Worm (Caenorhabditis elegans) whole organism, mixed stage, embryonic: ENCODE results near the gene Y41C4A.12.

Experiments
- M03D4.4 ChIP-seq: sonication (generic microtip); optimal IDR thresholded peaks from 2 replicates; lab custom pipeline; 2017; ENCODE audit warnings: mild to moderate bottlenecking, missing genetic modification characterization, missing compliant biosample characterization
- bed-3 ChIP-seq: fragments of 200-800 bp; sonication (Bioruptor generic); optimal IDR thresholded peaks from 3 replicates; lab custom pipeline; 2018; ENCODE audit warnings: mild to moderate bottlenecking, missing genetic modification characterization, moderate library complexity, missing compliant biosample characterization
- blmp-1 ChIP-seq: fragments of 150-350 bp; optimal IDR thresholded peaks from 2 replicates; lab custom pipeline; 2014; ENCODE audit warnings: missing biosample characterization, missing genetic modification characterization
- ceh-39 ChIP-seq: fragments of 150-350 bp; optimal IDR thresholded peaks from 2 replicates; lab custom pipeline; 2014; ENCODE audit warnings: missing biosample characterization, missing genetic modification characterization
- ceh-43 ChIP-seq: fragments of 200-800 bp; sonication (Bioruptor generic); optimal IDR thresholded peaks from 2 replicates; lab custom pipeline; 2018; ENCODE audit warnings: mild to moderate bottlenecking, missing genetic modification characterization, moderate library complexity, missing compliant biosample characterization
- ces-1 ChIP-seq: fragments of 150-350 bp; optimal IDR thresholded peaks from 2 replicates; lab custom pipeline; 2014; ENCODE audit warnings: missing biosample characterization, missing genetic modification reagents, missing genetic modification characterization
- cnd-1 ChIP-seq: fragments of 200-800 bp; sonication (Bioruptor generic); optimal IDR thresholded peaks from 2 replicates; lab custom pipeline; 2018; ENCODE audit warnings: mild to moderate bottlenecking, missing genetic modification characterization, missing compliant biosample characterization
- elt-1 ChIP-seq: sonication (generic microtip); optimal IDR thresholded peaks from 2 replicates; lab custom pipeline; 2017; ENCODE audit warnings: missing genetic modification characterization, mild to moderate bottlenecking, missing compliant biosample characterization, antibody characterized with exemption, moderate library complexity, borderline replicate concordance; ENCODE audit not compliant: insufficient read depth
- elt-3 ChIP-seq: fragments of 150-350 bp; optimal IDR thresholded peaks from 2 replicates; lab custom pipeline; 2014; ENCODE audit warnings: missing biosample characterization, missing genetic modification characterization
- flh-1 ChIP-seq: fragments of 200-800 bp; sonication (Bioruptor generic); optimal IDR thresholded peaks from 2 replicates; lab custom pipeline; 2018; ENCODE audit warnings: mild to moderate bottlenecking, missing genetic modification characterization, moderate library complexity, missing compliant biosample characterization
- ham-2 ChIP-seq: fragments of 200-800 bp; sonication (Bioruptor generic); optimal IDR thresholded peaks from 2 replicates; lab custom pipeline; 2018; ENCODE audit warnings: mild to moderate bottlenecking, missing genetic modification characterization, missing compliant biosample characterization
- hlh-1 ChIP-seq: fragments of 150-350 bp; optimal IDR thresholded peaks from 2 replicates; lab custom pipeline; 2014; ENCODE audit warnings: missing biosample characterization, missing genetic modification reagents, missing genetic modification characterization
- lin-13 ChIP-seq: fragments of 150-350 bp; optimal IDR thresholded peaks from 2 replicates; lab custom pipeline; 2014; ENCODE audit warnings: missing biosample characterization, missing genetic modification characterization
- lin-32 ChIP-seq: fragments of 200-800 bp; sonication (Bioruptor generic); optimal IDR thresholded peaks from 2 replicates; lab custom pipeline; 2018; ENCODE audit warnings: mild to moderate bottlenecking, missing genetic modification characterization, missing compliant biosample characterization
- lsy-2 ChIP-seq: fragments of 150-350 bp; optimal IDR thresholded peaks from 2 replicates; lab custom pipeline; 2014; ENCODE audit warnings: missing biosample characterization, missing genetic modification characterization
- mab-5 ChIP-seq: fragments of 150-350 bp; optimal IDR thresholded peaks from 2 replicates; lab custom pipeline; 2014; ENCODE audit warnings: missing biosample characterization, missing genetic modification characterization
- mep-1 ChIP-seq: fragments of 150-350 bp; optimal IDR thresholded peaks from 2 replicates; lab custom pipeline; 2017; ENCODE audit warnings: missing biosample characterization, missing genetic modification reagents, missing genetic modification characterization, inconsistent platforms
- mls-2 ChIP-seq: sonication (generic microtip); optimal IDR thresholded peaks from 2 replicates; lab custom pipeline; 2016; ENCODE audit warnings: mild to moderate bottlenecking, missing genetic modification characterization, moderate library complexity, missing compliant biosample characterization
- nhr-12 ChIP-seq: fragments of 150-350 bp; optimal IDR thresholded peaks from 2 replicates; lab custom pipeline; 2014; ENCODE audit warnings: missing biosample characterization, missing genetic modification characterization
- nhr-2 ChIP-seq: fragments of 150-350 bp; optimal IDR thresholded peaks from 2 replicates; lab custom pipeline; 2014; ENCODE audit warnings: missing biosample characterization, missing genetic modification characterization
- nhr-237 ChIP-seq: fragments of 150-350 bp; optimal IDR thresholded peaks from 2 replicates; lab custom pipeline; 2014; ENCODE audit warnings: missing biosample characterization, missing genetic modification characterization
- nhr-28 ChIP-seq: fragments of 150-350 bp; optimal IDR thresholded peaks from 2 replicates; lab custom pipeline; 2014; ENCODE audit warnings: missing biosample characterization, missing genetic modification characterization
- nhr-76 ChIP-seq: sonication (generic microtip); optimal IDR thresholded peaks from 2 replicates; lab custom pipeline; 2017; ENCODE audit warnings: missing biosample characterization, missing genetic modification characterization
- pha-4 ChIP-seq: fragments of 150-350 bp; optimal IDR thresholded peaks from 2 replicates; lab custom pipeline; 2018; ENCODE audit warnings: missing biosample characterization, missing genetic modification reagents, missing genetic modification characterization
- sem-2 ChIP-seq: fragments of 200-800 bp; sonication (Bioruptor generic); optimal IDR thresholded peaks from 2 replicates; lab custom pipeline; 2018; ENCODE audit warnings: mild to moderate bottlenecking, missing genetic modification characterization, missing compliant biosample characterization
- snpc-4 ChIP-seq: fragments of 150-350 bp; optimal IDR thresholded peaks from 2 replicates; lab custom pipeline; 2014; ENCODE audit warnings: missing biosample characterization, missing genetic modification characterization
- tbx-8 ChIP-seq: fragments of 200-800 bp; sonication (Bioruptor generic); optimal IDR thresholded peaks from 2 replicates; lab custom pipeline; 2018; ENCODE audit warnings: mild to moderate bottlenecking, missing genetic modification characterization, moderate library complexity, missing compliant biosample characterization
- unc-120 ChIP-seq: sonication (generic microtip); optimal IDR thresholded peaks from 2 replicates; lab custom pipeline; 2017; ENCODE audit warnings: missing genetic modification characterization, missing compliant biosample characterization; ENCODE audit not compliant: poor library complexity, severe bottlenecking
- unc-39 ChIP-seq: fragments of 150-350 bp; optimal IDR thresholded peaks from 2 replicates; lab custom pipeline; 2014; ENCODE audit warnings: missing biosample characterization, missing genetic modification characterization
- unc-62 ChIP-seq: fragments of 150-350 bp; optimal IDR thresholded peaks from 2 replicates; lab custom pipeline; 2014; ENCODE audit warnings: missing biosample characterization, missing genetic modification reagents, missing genetic modification characterization
- zip-8 ChIP-seq: fragments of 150-350 bp; optimal IDR thresholded peaks from 2 replicates; lab custom pipeline; 2014; ENCODE audit warnings: missing biosample characterization, missing genetic modification characterization
- ztf-11 ChIP-seq: fragments of 150-350 bp; optimal IDR thresholded peaks from 2 replicates; lab custom pipeline; 2014; ENCODE audit warnings: missing biosample characterization, missing genetic modification characterization

Gene Y41C4A.12

DNA sequence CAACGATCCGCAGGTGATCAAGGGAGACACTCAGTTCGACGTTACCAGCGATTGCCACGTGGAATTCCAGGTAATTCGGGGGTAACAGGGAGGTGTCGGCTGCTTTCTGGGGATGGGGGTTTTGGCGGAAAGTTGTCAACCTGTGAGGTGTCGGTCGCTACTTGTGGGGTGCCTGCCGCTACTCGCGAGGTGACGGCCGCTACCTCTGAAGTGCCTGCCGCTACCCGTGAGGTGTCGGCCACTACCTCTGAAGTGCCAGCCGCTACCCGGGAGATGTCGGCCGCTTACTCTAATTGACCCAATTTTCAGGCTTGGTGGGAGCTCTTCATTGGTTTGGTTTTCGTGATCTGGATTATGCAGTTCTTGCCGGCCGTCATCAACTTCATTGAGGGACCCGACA, 4.4 kb upstream of the Y41C4A.12 start:
- TF ChIP-seq unc-120 = no peak
- no peak for TF ChIP-seq nhr-12 (tag; lab: Kevin White, UChicago)
- TF ChIP-seq ztf-11 (tag; lab: Kevin White, UChicago) = no peak
- TF ChIP-seq flh-1 (GFP tag; lab: Kevin White, UChicago) = no peak
- no peak for TF ChIP-seq elt-1 (tag; lab: Kevin White, UChicago)
- no peak for TF ChIP-seq cnd-1
- TF ChIP-seq mep-1 (tag; lab: Kevin White, UChicago) = no peak

- no peak for TF ChIP-seq cnd-1
These were observed 3.8 kb upstream of the Y41C4A.12 start, which contains the start of gene Y41C4A.18 for ce11 chrIII:11730312-11730711. TSS of gene Y41C4A.18 (plus strand) at chrIII:11730612.

- TF ChIP-seq unc-39 = no peak
- TF ChIP-seq nhr-28 (tag; lab: Kevin White, UChicago) = no peak
- peak; percentile 35 for TF ChIP-seq elt-3 (tag; lab: Kevin White, UChicago)
These were observed 520 bp upstream of the Y41C4A.12 start for ce11 chrIII:11727010-11727409.

ce11 chrIII:11721405-11721804, 5.1 kb downstream of the Y41C4A.12 start, which contains the start of gene Y41C4A.32:
TSS of gene Y41C4A.32 (plus strand) at chrIII:11721706.
- TF ChIP-seq unc-120 (no peak), nhr-76 (no peak), mab-5 (tag; lab: Kevin White, UChicago) (no peak), ceh-39 (tag; lab: Kevin White, UChicago) (no peak)

- TF ChIP-seq elt-3 (tag; lab: Kevin White, UChicago) = no peak
- TF ChIP-seq bed-3 (GFP tag; lab: Kevin White, UChicago) = no peak
- TF ChIP-seq blmp-1 (tag; lab: Kevin White, UChicago) = no peak
- TF ChIP-seq unc-39 = no peak
- TF ChIP-seq lin-13 (tag; lab: Kevin White, UChicago) = peak; percentile 46
- no peak for TF ChIP-seq nhr-12 (tag; lab: Kevin White, UChicago)
- TF ChIP-seq M03D4.4 = no peak
- no peak for TF ChIP-seq snpc-4 (tag; lab: Kevin White, UChicago)
- no peak for TF ChIP-seq mab-5 (tag; lab: Kevin White, UChicago)
- no peak for TF ChIP-seq ham-2 (GFP tag; lab: Kevin White, UChicago)
- TF ChIP-seq unc-62 = no peak
- TF ChIP-seq lsy-2 (tag; lab: Kevin White, UChicago) = peak; percentile 47
- no peak for TF ChIP-seq nhr-2 (tag; lab: Kevin White, UChicago)
- no peak for TF ChIP-seq lin-32 (GFP tag; lab: Kevin White, UChicago)
- TF ChIP-seq flh-1 (GFP tag; lab: Kevin White, UChicago) = no peak
- no peak for TF ChIP-seq ztf-11 (tag; lab: Kevin White, UChicago)
- no peak for TF ChIP-seq unc-120
- no peak for TF ChIP-seq sem-2 (GFP tag; lab: Kevin White, UChicago)
- TF ChIP-seq ceh-43 (GFP tag; lab: Kevin White, UChicago) = no peak
- TF ChIP-seq zip-8 (tag; lab: Kevin White, UChicago) = no peak
- peak; percentile 27 for TF ChIP-seq nhr-237 (tag; lab: Kevin White, UChicago)
- TF ChIP-seq elt-1 (tag; lab: Kevin White, UChicago) = peak; percentile 71
- no peak for TF ChIP-seq nhr-28 (tag; lab: Kevin White, UChicago)
- TF ChIP-seq ces-1 = no peak
- TF ChIP-seq mep-1 (tag; lab: Kevin White, UChicago) = peak; percentile 75
- no peak for TF ChIP-seq mls-2 (tag; lab: Kevin White, UChicago)
- no peak for TF ChIP-seq tbx-8 (GFP tag; lab: Kevin White, UChicago)
- TF ChIP-seq pha-4 (tag; lab: Kevin White, UChicago) = peak; percentile 11
- no peak for TF ChIP-seq nhr-76
- TF ChIP-seq hlh-1 (tag; lab: Kevin White, UChicago) = no peak
- TF ChIP-seq ceh-39 (tag; lab: Kevin White, UChicago) = peak; percentile 79
- TF ChIP-seq, all 35 proteins: peak for 7
These were observed 7.1 kb downstream of the Y41C4A.12 start, which contains the start of the genes elb-1 and Y41C4A.11 for ce11 chrIII:11719400-11719875. TSS of gene elb-1 (minus strand) at chrIII:11719450. TSS of gene Y41C4A.11 (plus strand) at chrIII:11719860.
